Worm (Caenorhabditis elegans): ENCODE data around the gene lipl-5.

lipl-5 gene

DNA sequence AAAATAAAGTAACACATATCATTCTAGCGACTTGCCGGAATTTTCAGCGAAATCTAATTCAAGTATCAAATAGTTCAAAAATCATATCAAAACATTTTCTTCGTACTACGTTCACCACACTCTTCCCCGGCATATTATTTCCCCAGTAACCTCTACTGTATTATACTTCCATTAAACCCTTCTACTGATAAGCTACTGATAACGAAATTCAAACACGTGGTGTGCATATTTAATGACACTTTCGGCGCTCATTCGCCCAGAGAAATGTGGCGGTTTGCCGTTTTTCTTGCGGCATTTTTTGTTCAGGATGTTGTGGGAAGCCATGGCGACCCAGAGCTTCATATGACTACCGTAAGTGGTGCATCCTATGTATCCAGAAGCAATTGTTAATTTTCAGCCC is at the start of gene lipl-5:
lipl-5 (plus strand) TSS at position 259 of the 400 bp plus-strand sequence.
- TF ChIP-seq lsy-12 (tag; optimal IDR thresholded peaks at IDR 0.05) (no peak), elt-1 (tag; optimal IDR thresholded peaks at IDR 0.05) (no peak), ZK546.5 (tag; optimal IDR thresholded peaks at IDR 0.05) (no peak), ceh-82 (tag; optimal IDR thresholded peaks at IDR 0.05) (no peak), nhr-77 (tag; optimal IDR thresholded peaks at IDR 0.05) (no peak), elt-2 (tag; optimal IDR thresholded peaks at IDR 0.05) (peak; percentile 96), ztf-4 (tag; optimal IDR thresholded peaks at IDR 0.05) (no peak), nhr-76 (tag; optimal IDR thresholded peaks at IDR 0.05) (no peak), snpc-4 (tag; optimal IDR thresholded peaks at IDR 0.05) (no peak), nhr-11 (tag; optimal IDR thresholded peaks at IDR 0.05) (no peak), nhr-23 (tag; optimal IDR thresholded peaks at IDR 0.05) (no peak), lin-39 (tag; optimal IDR thresholded peaks at IDR 0.05) (no peak), tbx-2 (tag; optimal IDR thresholded peaks at IDR 0.05) (no peak), sea-2 (GFP tag; optimal IDR thresholded peaks at IDR 0.05) (no peak), pha-4 (tag; optimal IDR thresholded peaks at IDR 0.05) (peak; percentile 54), lin-15B (tag; optimal IDR thresholded peaks at IDR 0.05) (no peak), fkh-10 (GFP tag; optimal IDR thresholded peaks at IDR 0.05) (no peak), ceh-16 (tag; optimal IDR thresholded peaks at IDR 0.05) (no peak), fos-1 (tag; optimal IDR thresholded peaks at IDR 0.05) (no peak), ama-1 (optimal IDR thresholded peaks at IDR 0.05) (no peak), nhr-28 (tag; optimal IDR thresholded peaks at IDR 0.05) (no peak), ceh-9 (tag; optimal IDR thresholded peaks at IDR 0.05) (no peak), ztf-11 (tag; optimal IDR thresholded peaks at IDR 0.05) (no peak), mdl-1 (tag; optimal IDR thresholded peaks at IDR 0.05) (no peak), nhr-237 (tag; optimal IDR thresholded peaks at IDR 0.05) (no peak), jun-1 (tag; optimal IDR thresholded peaks at IDR 0.05) (peak; percentile 45), nfya-1 (tag; optimal IDR thresholded peaks at IDR 0.05; ENCODE audit: insufficient read depth) (no peak), nhr-67 (tag; optimal IDR thresholded peaks at IDR 0.05) (no peak), daf-12 (tag; optimal IDR thresholded peaks at IDR 0.05) (no peak), ceh-28 (tag; optimal IDR thresholded peaks at IDR 0.05) (no peak), pqm-1 (tag; optimal IDR thresholded peaks at IDR 0.05) (peak; percentile 90), nhr-25 (tag; optimal IDR thresholded peaks at IDR 0.05) (no peak), mml-1 (tag; optimal IDR thresholded peaks at IDR 0.05) (no peak), eor-1 (tag; optimal IDR thresholded peaks at IDR 0.05) (no peak)

DNA sequence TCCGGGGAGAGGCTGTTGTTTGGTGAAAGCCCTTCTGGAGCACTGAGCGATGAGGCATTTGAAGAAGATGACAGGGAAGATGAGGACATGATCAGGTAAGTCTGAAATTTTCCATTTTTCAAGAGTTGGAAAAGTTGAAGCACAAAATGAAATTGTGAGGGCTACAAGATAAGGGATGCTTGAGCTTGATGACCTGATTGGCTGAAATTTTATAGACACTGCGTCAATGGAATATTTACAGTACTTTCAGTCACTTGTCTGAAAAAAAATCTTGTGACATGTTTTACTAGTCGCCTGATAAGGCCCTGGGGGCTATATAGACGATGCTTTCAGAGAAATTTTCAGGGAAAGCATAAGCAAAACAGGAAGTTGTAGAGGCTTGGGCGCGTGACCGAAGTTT is 49.2 kb upstream of the lipl-5 start, which contains the start of gene dmd-8:
dmd-8 (minus strand) TSS at position 101 of the 400 bp plus-strand sequence.
- no peak for TF ChIP-seq ceh-9 (tag; optimal IDR thresholded peaks at IDR 0.05)

DNA sequence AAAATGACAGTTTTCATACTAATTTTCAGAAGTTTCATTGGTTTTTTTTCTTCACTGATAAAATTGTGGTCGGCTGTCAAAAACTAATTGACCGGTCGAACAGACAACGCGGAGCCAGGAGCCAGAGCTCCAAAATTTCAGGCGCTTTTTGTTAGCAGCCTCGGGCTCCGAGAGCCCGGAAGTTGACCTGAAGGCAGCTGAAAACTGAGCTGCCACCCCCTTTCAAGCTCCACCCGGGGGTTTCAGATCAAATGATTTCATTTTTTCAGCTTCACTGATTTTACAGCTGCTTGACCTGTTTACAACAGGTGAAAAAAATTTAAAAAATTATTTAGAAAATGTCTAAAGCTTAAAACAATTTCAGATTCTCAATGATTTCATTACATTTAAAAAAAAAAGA is 43.2 kb upstream of the lipl-5 start:
- no peak for TF ChIP-seq pha-4 (tag; optimal IDR thresholded peaks at IDR 0.05)
- TF ChIP-seq unc-39 (tag; optimal IDR thresholded peaks at IDR 0.05) = no peak
- no peak for TF ChIP-seq fos-1 (tag; optimal IDR thresholded peaks at IDR 0.05)
- no peak for TF ChIP-seq ceh-16 (tag; optimal IDR thresholded peaks at IDR 0.05)
- TF ChIP-seq jun-1 (tag; optimal IDR thresholded peaks at IDR 0.05) = no peak
- no peak for TF ChIP-seq lin-15B (tag; optimal IDR thresholded peaks at IDR 0.05)
- TF ChIP-seq R02D3.7 (tag; optimal IDR thresholded peaks at IDR 0.05) = no peak
- no peak for TF ChIP-seq nhr-12 (tag; optimal IDR thresholded peaks at IDR 0.05)
- TF ChIP-seq ztf-11 (tag; optimal IDR thresholded peaks at IDR 0.05) = no peak
- TF ChIP-seq nhr-11 (tag; optimal IDR thresholded peaks at IDR 0.05) = no peak

DNA sequence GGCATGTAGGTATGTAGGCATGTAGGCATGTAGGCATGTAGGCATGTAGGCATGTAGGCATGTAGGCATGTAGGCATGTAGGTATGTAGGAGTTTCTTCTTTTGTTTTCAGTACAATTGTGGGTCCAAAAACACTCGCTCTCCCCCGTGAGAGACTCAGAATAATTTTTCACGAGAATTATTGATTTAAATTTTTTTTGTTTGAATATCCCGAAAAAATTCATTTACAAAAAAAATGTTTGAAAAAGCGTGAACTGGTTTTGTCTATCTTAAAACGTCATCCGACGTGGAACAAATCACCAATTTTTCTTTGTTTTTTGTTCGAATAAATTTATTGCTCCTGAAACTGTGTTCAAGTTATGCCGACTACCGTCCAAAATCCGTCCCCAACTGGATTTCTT is 42.4 kb upstream of the lipl-5 start, which contains the start of gene wago-10:
wago-10 (plus strand) TSS at position 301 of the 400 bp plus-strand sequence.
- no peak for TF ChIP-seq aly-2 (tag; optimal IDR thresholded peaks at IDR 0.05)
- TF ChIP-seq ama-1 (optimal IDR thresholded peaks at IDR 0.05) = no peak
- TF ChIP-seq pqm-1 (tag; optimal IDR thresholded peaks at IDR 0.05) = no peak
- no peak for TF ChIP-seq nhr-237 (tag; optimal IDR thresholded peaks at IDR 0.05)
- TF ChIP-seq ceh-16 (tag; optimal IDR thresholded peaks at IDR 0.05) = no peak
- no peak for TF ChIP-seq egl-5 (tag; optimal IDR thresholded peaks at IDR 0.05)
- TF ChIP-seq nhr-28 (tag; optimal IDR thresholded peaks at IDR 0.05) = no peak
- TF ChIP-seq ZK546.5 (tag; optimal IDR thresholded peaks at IDR 0.05) = no peak
- no peak for TF ChIP-seq ztf-11 (tag; optimal IDR thresholded peaks at IDR 0.05)
- no peak for TF ChIP-seq elt-2 (tag; optimal IDR thresholded peaks at IDR 0.05)
- TF ChIP-seq unc-39 (tag; optimal IDR thresholded peaks at IDR 0.05) = no peak

Data from whole organism, L3 larva.